Worm (Caenorhabditis elegans): Measurements from ENCODE around the gene M03F4.6.

The M03F4.6 gene

DNA sequence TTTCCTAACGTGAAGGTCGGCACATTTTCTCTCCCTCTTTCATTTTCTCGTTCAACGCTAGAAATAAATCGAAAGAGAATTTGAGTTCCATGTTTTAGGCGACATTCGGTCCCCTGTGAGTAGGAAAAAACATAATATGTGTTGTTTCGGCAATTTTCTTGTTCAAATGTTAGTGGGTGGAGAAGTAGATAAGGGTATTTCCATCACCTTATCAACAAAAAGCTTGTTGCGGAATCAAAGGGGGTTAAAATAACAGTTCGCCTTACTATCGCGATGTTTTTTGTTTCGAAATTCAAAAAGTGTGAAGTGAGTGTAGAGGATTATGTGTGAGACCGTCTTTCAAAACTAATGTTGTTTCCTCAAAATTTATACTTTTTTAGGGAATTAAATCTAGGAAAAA is 12.5 kb upstream of the M03F4.6 start:
- no peak for TF ChIP-seq Y22D7AL.16 (tag; optimal IDR thresholded peaks at IDR 0.05)
- no peak for TF ChIP-seq sdc-2 (tag; optimal IDR thresholded peaks at IDR 0.05)
- TF ChIP-seq hlh-13 (GFP tag; optimal IDR thresholded peaks at IDR 0.05) = no peak
- TF ChIP-seq madf-2 (tag; optimal IDR thresholded peaks at IDR 0.05) = no peak
- no peak for TF ChIP-seq hlh-8 (tag; optimal IDR thresholded peaks at IDR 0.05)
- TF ChIP-seq dve-1 (tag; optimal IDR thresholded peaks at IDR 0.05) = no peak
- no peak for TF ChIP-seq ceh-14 (tag; optimal IDR thresholded peaks at IDR 0.05)

DNA sequence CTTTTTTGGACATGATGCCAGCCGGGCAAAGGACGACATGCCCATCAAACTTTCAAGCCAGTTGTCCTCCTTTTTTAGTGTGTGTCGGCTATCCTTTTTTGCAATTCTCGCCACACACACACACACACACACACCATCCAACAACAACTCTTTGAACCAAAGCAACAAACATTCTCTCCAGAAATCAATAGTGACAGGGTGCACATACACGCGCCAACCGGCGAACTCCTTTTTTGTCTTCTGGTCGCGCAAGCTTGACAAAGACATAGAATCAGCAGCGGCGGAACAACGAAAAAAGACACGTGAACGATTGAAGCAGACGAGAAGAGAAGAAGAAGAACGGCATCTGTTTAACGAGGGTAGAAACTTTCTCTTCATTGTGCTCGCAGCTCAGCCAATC is 11.9 kb upstream of the M03F4.6 start:
- TF ChIP-seq che-1 (tag; optimal IDR thresholded peaks at IDR 0.05) (no peak), tbx-2 (tag; optimal IDR thresholded peaks at IDR 0.05) (no peak), ceh-31 (tag; optimal IDR thresholded peaks at IDR 0.05) (no peak), C08G9.2 (tag; optimal IDR thresholded peaks at IDR 0.05) (no peak), pha-2 (tag; optimal IDR thresholded peaks at IDR 0.05) (no peak), ceh-30 (tag; optimal IDR thresholded peaks at IDR 0.05) (no peak), ceh-14 (tag; optimal IDR thresholded peaks at IDR 0.05) (no peak), rnt-1 (tag; optimal IDR thresholded peaks at IDR 0.05) (no peak), ceh-19 (GFP tag; optimal IDR thresholded peaks at IDR 0.05) (no peak), sox-2 (GFP tag; IDR thresholded peaks at IDR 0.05) (no peak), fkh-6 (tag; optimal IDR thresholded peaks at IDR 0.05) (no peak), sox-4 (tag; optimal IDR thresholded peaks at IDR 0.05) (no peak)

DNA sequence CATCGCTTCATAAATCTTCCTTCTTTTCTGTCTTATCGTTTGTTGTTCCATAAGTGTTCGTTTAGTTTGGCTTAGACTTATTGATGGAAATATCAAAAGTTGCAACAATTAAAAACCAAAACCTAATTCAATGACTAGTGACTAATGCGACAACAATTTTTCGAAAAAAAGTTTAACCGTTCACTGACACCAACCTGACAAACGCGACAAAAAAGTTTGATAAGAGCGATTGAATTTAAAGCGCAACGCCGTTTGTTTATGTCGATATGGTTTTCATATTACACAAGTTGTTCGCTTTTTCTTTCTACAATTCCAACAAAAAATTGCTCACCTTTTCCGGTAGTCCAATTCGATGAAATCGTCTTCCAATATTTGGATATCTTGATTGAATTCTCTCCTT is 9.9 kb upstream of the M03F4.6 start:
- TF ChIP-seq zip-5 (tag; optimal IDR thresholded peaks at IDR 0.05) (no peak), lin-11 (tag; optimal IDR thresholded peaks at IDR 0.05) (no peak), ahr-1 (tag; optimal IDR thresholded peaks at IDR 0.05) (no peak), unc-3 (GFP tag; conservative IDR thresholded peaks at IDR 0.05) (no peak), unc-3 (tag; optimal IDR thresholded peaks at IDR 0.05) (no peak), pax-1 (tag; optimal IDR thresholded peaks at IDR 0.05) (no peak), ceh-18 (tag; optimal IDR thresholded peaks at IDR 0.05) (no peak), nhr-232 (tag; optimal IDR thresholded peaks at IDR 0.05) (no peak), ref-2 (tag; optimal IDR thresholded peaks at IDR 0.05) (no peak), npax-4 (tag; optimal IDR thresholded peaks at IDR 0.05) (no peak)

DNA sequence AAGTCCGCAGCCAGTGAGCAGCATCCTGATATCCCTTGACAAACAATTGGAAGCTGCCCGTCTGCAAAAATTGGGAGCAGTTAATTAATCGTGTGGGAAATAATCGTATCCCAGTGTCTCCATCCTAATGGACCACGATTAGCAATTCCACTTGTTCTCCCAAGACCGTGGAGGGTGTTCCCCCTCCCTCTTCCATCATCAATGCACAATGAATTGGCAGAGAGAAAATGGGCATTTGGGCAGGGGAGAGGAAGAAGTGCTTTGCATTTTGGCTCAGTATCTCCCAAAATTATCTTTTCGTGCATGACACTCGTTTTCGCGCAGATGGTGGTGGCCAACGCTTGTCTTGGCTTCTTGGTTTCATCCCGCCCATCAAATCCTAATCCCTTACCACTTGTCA is 9.0 kb upstream of the M03F4.6 start:
- TF ChIP-seq ceh-31 (tag; optimal IDR thresholded peaks at IDR 0.05) (no peak), unc-42 (tag; optimal IDR thresholded peaks at IDR 0.05) (peak; percentile 48), sdc-2 (tag; optimal IDR thresholded peaks at IDR 0.05) (peak; percentile 75)

DNA sequence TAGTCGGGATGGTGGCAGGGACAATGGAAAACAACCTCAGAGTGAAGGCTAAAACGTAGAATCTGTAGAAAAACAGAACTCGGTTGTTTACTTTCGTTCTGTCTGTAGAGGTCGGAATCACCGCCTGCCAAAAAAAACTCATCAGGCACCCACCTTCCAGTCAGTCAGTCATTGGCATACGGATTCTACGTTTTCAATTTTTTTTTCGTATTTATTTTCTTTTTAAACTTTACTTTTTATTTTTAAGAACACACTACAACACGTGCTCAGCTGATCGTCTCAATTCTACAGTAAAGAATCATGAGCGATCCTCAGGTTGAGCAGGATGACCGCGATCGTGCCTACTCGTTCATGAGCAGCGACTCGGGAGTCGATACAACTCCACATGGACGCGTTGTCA is 7.4 kb upstream of the M03F4.6 start, which contains the start of gene lfi-1:
Gene lfi-1 (plus strand): TSS at position 301 of the 400 bp plus-strand sequence.
- no peak for TF ChIP-seq fkh-6 (tag; optimal IDR thresholded peaks at IDR 0.05)
- no peak for TF ChIP-seq syd-9 (tag; optimal IDR thresholded peaks at IDR 0.05)
- TF ChIP-seq hlh-8 (tag; optimal IDR thresholded peaks at IDR 0.05) = no peak
- no peak for TF ChIP-seq nhr-232 (tag; optimal IDR thresholded peaks at IDR 0.05)
- no peak for TF ChIP-seq unc-42 (tag; optimal IDR thresholded peaks at IDR 0.05)
- TF ChIP-seq C08G9.2 (tag; optimal IDR thresholded peaks at IDR 0.05) = no peak
- TF ChIP-seq unc-3 (GFP tag; conservative IDR thresholded peaks at IDR 0.05) = no peak
- no peak for TF ChIP-seq unc-3 (tag; optimal IDR thresholded peaks at IDR 0.05)
- TF ChIP-seq nhr-11 (tag; optimal IDR thresholded peaks at IDR 0.05) = no peak
- TF ChIP-seq C38D4.7 (GFP tag; optimal IDR thresholded peaks at IDR 0.05) = no peak
- TF ChIP-seq pros-1 (tag; optimal IDR thresholded peaks at IDR 0.05) = no peak
- TF ChIP-seq nfya-1 (tag; optimal IDR thresholded peaks at IDR 0.05) = no peak
- TF ChIP-seq ceh-24 (tag; optimal IDR thresholded peaks at IDR 0.05) = no peak
- no peak for TF ChIP-seq ceh-34 (tag; optimal IDR thresholded peaks at IDR 0.05)
- no peak for TF ChIP-seq pha-2 (tag; optimal IDR thresholded peaks at IDR 0.05)
- no peak for TF ChIP-seq pat-9 (tag; optimal IDR thresholded peaks at IDR 0.05)
- no peak for TF ChIP-seq ceh-2 (tag; optimal IDR thresholded peaks at IDR 0.05)
